Worm (Caenorhabditis elegans) whole organism, L4/young adult: ENCODE measurements around the gene T16G1.18.

ENCODE experiments used
- W03F9.2 ChIP-seq: fragments of 150-350 bp; optimal IDR thresholded peaks from 2 replicates; lab custom pipeline; 2014; ENCODE audit warnings: missing biosample characterization, missing genetic modification characterization
- him-1 ChIP-seq: sonication (generic microtip); optimal IDR thresholded peaks from 2 replicates; lab custom pipeline; 2016; ENCODE audit warnings: missing genotype, missing genetic modification reagents, missing genetic modification characterization, missing compliant biosample characterization

ce11 chrV:12987061-12987460 is 36.0 kb downstream of the T16G1.18 start, which contains the start of gene shw-3:
- TF ChIP-seq him-1 (no peak), W03F9.2 (tag; lab: Kevin White, UChicago) (no peak)
